Fruit fly (Drosophila melanogaster): ENCODE measurements around the gene CG11760.
A peak's percentile ranks its signal among the peaks of the same experiment; 100 is the strongest.

Gene CG11760

DNA sequence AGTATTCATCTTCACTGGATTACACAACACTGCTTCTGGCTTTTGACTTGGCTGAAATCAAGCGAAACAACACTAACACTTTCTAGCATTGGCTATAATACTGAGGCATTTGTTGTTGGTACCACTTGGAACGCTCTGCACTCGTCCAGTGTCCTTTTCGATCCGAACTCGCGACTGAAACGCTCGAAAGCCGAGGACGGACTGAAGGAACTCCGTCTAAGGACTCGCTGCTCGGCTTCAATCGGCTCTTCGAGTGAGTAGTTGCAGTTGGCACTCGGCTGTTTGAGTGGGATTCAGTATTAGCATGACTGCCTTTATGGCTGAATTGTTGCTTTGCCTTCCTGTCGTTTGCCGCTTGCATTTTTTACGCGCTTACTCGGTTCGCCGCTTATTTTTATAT lies 49.0 kb downstream of the CG11760 start, which contains the start of the genes CG34135 and CG11768:
Gene CG34135, minus strand, starts transcription at position 194 of the 400 bp plus-strand sequence.
Gene CG11768, minus strand, starts transcription at position 203 of the 400 bp plus-strand sequence.
- TF ChIP-seq MTF-1 (GFP tag; optimal IDR thresholded peaks at IDR 0.05; ENCODE audit: borderline replicate concordance) (no peak), Deaf1 (tag; optimal IDR thresholded peaks at IDR 0.05) (peak; percentile 94), zfh1 (GFP tag; IDR thresholded peaks at IDR 0.05) (0 out of 3 replicates have a peak, but pooled peaks have one; percentile 22), pros (GFP tag; optimal IDR thresholded peaks at IDR 0.05) (no peak), nmo (GFP tag; optimal IDR thresholded peaks at IDR 0.05) (no peak), z (GFP tag; IDR thresholded peaks at IDR 0.05) (peak; percentile 91)

DNA sequence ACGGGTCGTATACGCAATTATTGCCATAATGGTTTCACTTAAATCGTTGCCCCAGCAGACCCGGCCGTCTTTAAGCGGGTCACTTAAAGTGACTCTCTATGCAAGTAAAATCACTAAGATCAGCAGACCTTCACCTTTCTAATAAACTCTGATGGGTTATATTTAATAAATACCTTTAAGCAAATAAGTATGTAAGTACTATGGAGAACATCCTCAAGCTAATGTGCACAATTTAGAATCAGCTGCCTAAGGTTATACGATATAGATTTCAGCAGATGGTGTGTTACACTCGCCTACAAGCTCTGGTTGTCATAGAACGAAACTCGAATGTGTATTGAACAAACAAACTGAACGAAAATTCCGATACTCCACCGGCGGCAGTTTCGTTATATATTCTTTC lies 50.1 kb downstream of the CG11760 start, which contains the start of gene CG8236:
Gene CG8236, plus strand, starts transcription at position 301 of the 400 bp plus-strand sequence.
- TF ChIP-seq CG9727 (GFP tag; optimal IDR thresholded peaks at IDR 0.05): no peak
- no peak for TF ChIP-seq kay (GFP tag; optimal IDR thresholded peaks at IDR 0.05)
- no peak for TF ChIP-seq CG2678 (tag; optimal IDR thresholded peaks at IDR 0.05)
- no peak for TF ChIP-seq CG17612 (GFP tag; IDR thresholded peaks at IDR 0.05)
- TF ChIP-seq row (GFP tag; IDR thresholded peaks at IDR 0.05): no peak
- no peak for TF ChIP-seq CG7963 (GFP tag; IDR thresholded peaks at IDR 0.05; ENCODE audit: partially characterized antibody)
- TF ChIP-seq CG30020 (tag; optimal IDR thresholded peaks at IDR 0.05): no peak
- TF ChIP-seq ems (GFP tag; optimal IDR thresholded peaks at IDR 0.05): no peak
- TF ChIP-seq cwo (GFP tag; optimal IDR thresholded peaks at IDR 0.05): no peak
- TF ChIP-seq CG17385 (GFP tag; optimal IDR thresholded peaks at IDR 0.05): no peak
- TF ChIP-seq CG14014 (GFP tag; IDR thresholded peaks at IDR 0.05): no peak
- TF ChIP-seq pfk (GFP tag; optimal IDR thresholded peaks at IDR 0.05): no peak
- no peak for TF ChIP-seq Hr3 (GFP tag; optimal IDR thresholded peaks at IDR 0.05)
- TF ChIP-seq jumu (GFP tag; optimal IDR thresholded peaks at IDR 0.05): no peak
- no peak for TF ChIP-seq CG12744 (GFP tag; optimal IDR thresholded peaks at IDR 0.05)
- no peak for TF ChIP-seq YL-1 (GFP tag; optimal IDR thresholded peaks at IDR 0.05)
- no peak for TF ChIP-seq sens-2 (GFP tag; IDR thresholded peaks at IDR 0.05)
- no peak for TF ChIP-seq Poxn (GFP tag; IDR thresholded peaks at IDR 0.05)
